Worm (Caenorhabditis elegans) whole organism, mixed stage, embryonic: ENCODE results near the gene T25B6.3.

Experiments
- bed-3 ChIP-seq: fragments of 200-800 bp; sonication (Bioruptor generic); optimal IDR thresholded peaks from 3 replicates; lab custom pipeline; 2018; ENCODE audit warnings: mild to moderate bottlenecking, missing genetic modification characterization, moderate library complexity, missing compliant biosample characterization
- elt-3 ChIP-seq: fragments of 150-350 bp; optimal IDR thresholded peaks from 2 replicates; lab custom pipeline; 2014; ENCODE audit warnings: missing biosample characterization, missing genetic modification characterization
- hlh-1 ChIP-seq: fragments of 150-350 bp; optimal IDR thresholded peaks from 2 replicates; lab custom pipeline; 2014; ENCODE audit warnings: missing biosample characterization, missing genetic modification reagents, missing genetic modification characterization
- lsy-2 ChIP-seq: fragments of 150-350 bp; optimal IDR thresholded peaks from 2 replicates; lab custom pipeline; 2014; ENCODE audit warnings: missing biosample characterization, missing genetic modification characterization
- nhr-12 ChIP-seq: fragments of 150-350 bp; optimal IDR thresholded peaks from 2 replicates; lab custom pipeline; 2014; ENCODE audit warnings: missing biosample characterization, missing genetic modification characterization
- nhr-28 ChIP-seq: fragments of 150-350 bp; optimal IDR thresholded peaks from 2 replicates; lab custom pipeline; 2014; ENCODE audit warnings: missing biosample characterization, missing genetic modification characterization
- nhr-76 ChIP-seq: sonication (generic microtip); optimal IDR thresholded peaks from 2 replicates; lab custom pipeline; 2017; ENCODE audit warnings: missing biosample characterization, missing genetic modification characterization
- unc-62 ChIP-seq: fragments of 150-350 bp; optimal IDR thresholded peaks from 2 replicates; lab custom pipeline; 2014; ENCODE audit warnings: missing biosample characterization, missing genetic modification reagents, missing genetic modification characterization

ce11 chrX:8995527-8995946, 31.9 kb upstream of the T25B6.3 start:
- no peak for TF ChIP-seq nhr-76 (tag; lab: Kevin White, UChicago)
- peak; percentile 42 for TF ChIP-seq unc-62 (GFP tag; lab: Kevin White, UChicago)
- no peak for TF ChIP-seq nhr-28 (tag; lab: Kevin White, UChicago)
- TF ChIP-seq nhr-12 (tag; lab: Kevin White, UChicago) = no peak
- no peak for TF ChIP-seq elt-3 (tag; lab: Kevin White, UChicago)
- TF ChIP-seq lsy-2 = no peak
- TF ChIP-seq bed-3 = no peak
- peak; percentile 89 for TF ChIP-seq hlh-1 (tag; lab: Kevin White, UChicago)
